Fruit fly (Drosophila melanogaster) whole organism, embryonic: Measurements from ENCODE around the gene scrt.

ENCODE experiments used
- Atf3 ChIP-seq: fragments of 200-800 bp; sonication (Bioruptor generic); optimal IDR thresholded peaks from 3 replicates; lab custom pipeline; 2016; ENCODE audit warnings: missing biosample characterization, missing genetic modification characterization
- Atf6 ChIP-seq: fragments of 200-800 bp; sonication (Bioruptor generic); IDR thresholded peaks from 2 replicates; pipeline ENCODE4 v1.3.6; 2022; ENCODE audit warnings: missing biosample characterization, missing genetic modification characterization
- Blimp-1 ChIP-seq: fragments of 200-800 bp; sonication (Bioruptor generic); optimal IDR thresholded peaks from 3 replicates; lab custom pipeline; 2018; ENCODE audit warnings: missing biosample characterization, missing genetic modification characterization, mild to moderate bottlenecking, moderate library complexity, missing genetic modification reagents
- CG10274 ChIP-seq: fragments of 200-800 bp; sonication (Bioruptor generic); optimal IDR thresholded peaks from 3 replicates; lab custom pipeline; 2017; ENCODE audit warnings: missing biosample characterization, mild to moderate bottlenecking, missing genetic modification characterization
- CG10979 ChIP-seq: fragments of 200-800 bp; sonication (Bioruptor generic); optimal IDR thresholded peaks from 2 replicates; lab custom pipeline; 2018; ENCODE audit warnings: missing biosample characterization, mild to moderate bottlenecking, missing genetic modification characterization, moderate library complexity
- CG11456 ChIP-seq: fragments of 200-800 bp; sonication (Bioruptor generic); IDR thresholded peaks from 3 replicates; pipeline ENCODE4 v1.3.6; 2022; ENCODE audit warnings: missing biosample characterization, missing genetic modification characterization
- CG12155 ChIP-seq: fragments of 200-800 bp; sonication (Bioruptor generic); optimal IDR thresholded peaks from 3 replicates; lab custom pipeline; 2016; ENCODE audit warnings: missing biosample characterization, missing genetic modification characterization
- CG12236 ChIP-seq: fragments of 200-800 bp; sonication (Bioruptor generic); optimal IDR thresholded peaks from 2 replicates; lab custom pipeline; 2016; ENCODE audit warnings: missing biosample characterization, missing genetic modification characterization
- CG14860 ChIP-seq: fragments of 200-800 bp; sonication (Bioruptor generic); IDR thresholded peaks from 3 replicates; pipeline ENCODE4 v1.3.6; 2022; ENCODE audit warnings: missing biosample characterization, missing genetic modification characterization; ENCODE audit not compliant: partially characterized antibody
- CG1529 ChIP-seq: fragments of 200-800 bp; sonication (Bioruptor generic); optimal IDR thresholded peaks from 3 replicates; lab custom pipeline; 2018; ENCODE audit warnings: missing biosample characterization, missing genetic modification characterization
- CG1603 ChIP-seq: fragments of 200-800 bp; sonication (Bioruptor generic); optimal IDR thresholded peaks from 2 replicates; lab custom pipeline; 2019; ENCODE audit warnings: missing biosample characterization, mild to moderate bottlenecking, missing genetic modification characterization, moderate library complexity
- CG17385 ChIP-seq: fragments of 200-800 bp; sonication (Bioruptor generic); optimal IDR thresholded peaks from 3 replicates; lab custom pipeline; 2018; ENCODE audit warnings: missing biosample characterization, mild to moderate bottlenecking, missing genetic modification characterization
- CG17912 ChIP-seq: fragments of 200-800 bp; sonication (Bioruptor generic); optimal IDR thresholded peaks from 2 replicates; lab custom pipeline; 2018; ENCODE audit warnings: missing biosample characterization, mild to moderate bottlenecking, missing genetic modification characterization
- CG18619 ChIP-seq: fragments of 200-800 bp; sonication (Bioruptor generic); optimal IDR thresholded peaks from 3 replicates; lab custom pipeline; 2017; ENCODE audit warnings: missing biosample characterization, mild to moderate bottlenecking, missing genetic modification characterization
- CG31441 ChIP-seq: fragments of 200-800 bp; sonication (Bioruptor generic); IDR thresholded peaks from 2 replicates; pipeline ENCODE4 v1.3.6; 2022; ENCODE audit warnings: missing biosample characterization, missing genetic modification characterization
- CG3847 ChIP-seq: fragments of 200-800 bp; sonication (Bioruptor generic); IDR thresholded peaks from 2 replicates; pipeline ENCODE4 v1.3.6; 2022; ENCODE audit warnings: missing biosample characterization, missing genetic modification characterization
- CG7839 ChIP-seq: fragments of 200-800 bp; sonication (Bioruptor generic); optimal IDR thresholded peaks from 3 replicates; lab custom pipeline; 2018; ENCODE audit warnings: missing biosample characterization, mild to moderate bottlenecking, missing genetic modification characterization, moderate library complexity
- CG9876 ChIP-seq: fragments of 200-800 bp; sonication (Bioruptor generic); optimal IDR thresholded peaks from 2 replicates; lab custom pipeline; 2016; ENCODE audit warnings: missing biosample characterization, missing genetic modification characterization
- E2f1 ChIP-seq: fragments of 200-800 bp; sonication (Bioruptor generic); IDR thresholded peaks from 2 replicates; pipeline ENCODE4 v1.3.6; 2022; ENCODE audit warnings: missing biosample characterization, missing genetic modification characterization
- Gsc ChIP-seq: fragments of 200-800 bp; sonication (Bioruptor generic); IDR thresholded peaks from 2 replicates; pipeline ENCODE4 v1.3.6; 2022; ENCODE audit warnings: missing biosample characterization, missing genetic modification characterization
- HLH3B ChIP-seq: fragments of 200-800 bp; sonication (Bioruptor generic); IDR thresholded peaks from 2 replicates; pipeline ENCODE4 v1.3.6; 2022; ENCODE audit warnings: missing biosample characterization, missing genetic modification characterization
- Hr78 ChIP-seq, 2 experiments: fragments of 200-800 bp in 1 of 2; fragments of >200 bp in 1 of 2; sonication (Bioruptor generic) in 1 of 2; optimal IDR thresholded peaks; 2 replicates each; lab custom pipeline; 2017 to 2019; ENCODE audit warnings: missing biosample characterization in 2 of 2, missing genetic modification characterization in 2 of 2, mild to moderate bottlenecking in 1 of 2, moderate library complexity in 1 of 2
- Kr ChIP-seq: fragments of 200-800 bp; sonication (Bioruptor generic); optimal IDR thresholded peaks from 2 replicates; lab custom pipeline; 2017; ENCODE audit warnings: missing biosample characterization, mild to moderate bottlenecking, missing genetic modification characterization
- MTF-1 ChIP-seq: fragments of 200-800 bp; sonication (Bioruptor generic); optimal IDR thresholded peaks from 2 replicates; lab custom pipeline; 2018; ENCODE audit warnings: missing biosample characterization, mild to moderate bottlenecking, missing genetic modification characterization, borderline replicate concordance
- Med ChIP-seq: fragments of 200-800 bp; sonication (Bioruptor generic); peaks from one replicate; lab custom pipeline; 2016; ENCODE audit warnings: missing biosample characterization, missing genetic modification characterization, mild to moderate bottlenecking, inconsistent platforms, moderate library complexity
- Myb ChIP-seq: fragments of 200-800 bp; sonication (Bioruptor generic); optimal IDR thresholded peaks from 2 replicates; lab custom pipeline; 2016; ENCODE audit warnings: missing biosample characterization, missing genetic modification characterization
- Nf-YB ChIP-seq: fragments of 200-800 bp; sonication (Bioruptor generic); optimal IDR thresholded peaks from 3 replicates; lab custom pipeline; 2019; ENCODE audit warnings: missing biosample characterization, mild to moderate bottlenecking, missing genetic modification characterization, moderate library complexity
- Oli ChIP-seq: fragments of 200-800 bp; sonication (Bioruptor generic); optimal IDR thresholded peaks from 2 replicates; lab custom pipeline; 2018; ENCODE audit warnings: missing biosample characterization, mild to moderate bottlenecking, missing genetic modification characterization, moderate library complexity
- Side ChIP-seq: fragments of 200-800 bp; sonication (Bioruptor generic); optimal IDR thresholded peaks from 2 replicates; lab custom pipeline; 2016; ENCODE audit warnings: missing biosample characterization, missing genetic modification characterization
- Sox102F ChIP-seq: fragments of 200-800 bp; sonication (Bioruptor generic); optimal IDR thresholded peaks from 2 replicates; lab custom pipeline; 2018; ENCODE audit warnings: missing biosample characterization, mild to moderate bottlenecking, missing genetic modification characterization, moderate library complexity
- Ssrp ChIP-seq: fragments of 200-800 bp; sonication (Bioruptor generic); optimal IDR thresholded peaks from 2 replicates; lab custom pipeline; 2018; ENCODE audit warnings: missing biosample characterization, mild to moderate bottlenecking, missing genetic modification characterization, moderate library complexity
- bbx ChIP-seq: fragments of 200-800 bp; sonication (Bioruptor generic); IDR thresholded peaks from 2 replicates; pipeline ENCODE4 v1.3.6; 2022; ENCODE audit warnings: missing biosample characterization, missing genetic modification characterization; ENCODE audit not compliant: partially characterized antibody
- chinmo ChIP-seq: fragments of 200-800 bp; sonication (Bioruptor generic); IDR thresholded peaks from 4 replicates; pipeline ENCODE4 v1.3.6; 2022; ENCODE audit warnings: missing biosample characterization, missing genetic modification characterization; ENCODE audit not compliant: partially characterized antibody
- corto ChIP-seq: fragments of 200-800 bp; sonication (Bioruptor generic); optimal IDR thresholded peaks from 2 replicates; lab custom pipeline; 2016; ENCODE audit warnings: missing biosample characterization, mild to moderate bottlenecking, missing genetic modification characterization, moderate library complexity
- danr ChIP-seq: fragments of 200-800 bp; sonication (Bioruptor generic); IDR thresholded peaks from 2 replicates; pipeline ENCODE4 v1.3.6; 2022; ENCODE audit warnings: missing biosample characterization, missing genetic modification characterization
- dimm ChIP-seq: fragments of 200-800 bp; sonication (Bioruptor generic); IDR thresholded peaks from 2 replicates; pipeline ENCODE4 v1.3.6; 2022; ENCODE audit warnings: missing biosample characterization, missing genetic modification characterization
- dmrt99B ChIP-seq: fragments of 200-800 bp; sonication (Bioruptor generic); optimal IDR thresholded peaks from 2 replicates; lab custom pipeline; 2018; ENCODE audit warnings: missing biosample characterization, mild to moderate bottlenecking, missing genetic modification characterization, moderate library complexity
- fd102C ChIP-seq: fragments of 200-800 bp; sonication (Bioruptor generic); optimal IDR thresholded peaks from 2 replicates; lab custom pipeline; 2018; ENCODE audit warnings: missing biosample characterization, mild to moderate bottlenecking, missing genetic modification characterization, moderate library complexity
- gt ChIP-seq: fragments of 200-800 bp; sonication (Bioruptor generic); IDR thresholded peaks from 2 replicates; pipeline ENCODE4 v1.3.6; 2022; ENCODE audit warnings: missing biosample characterization, missing genetic modification characterization
- ham ChIP-seq: fragments of 200-800 bp; sonication (Bioruptor generic); IDR thresholded peaks from 2 replicates; pipeline ENCODE4 v1.3.6; 2022; ENCODE audit warnings: missing biosample characterization, missing genetic modification characterization
- hbn ChIP-seq: fragments of 200-800 bp; sonication (Bioruptor generic); IDR thresholded peaks from 2 replicates; pipeline ENCODE4 v1.3.6; 2022; ENCODE audit warnings: missing biosample characterization, missing genetic modification characterization; ENCODE audit not compliant: partially characterized antibody
- kni ChIP-seq: fragments of 200-800 bp; sonication (Bioruptor generic); optimal IDR thresholded peaks from 3 replicates; lab custom pipeline; 2017; ENCODE audit warnings: mild to moderate bottlenecking, missing biosample characterization, missing genetic modification reagents, missing genetic modification characterization
- lmd ChIP-seq: fragments of 200-800 bp; sonication (Bioruptor generic); IDR thresholded peaks from 2 replicates; pipeline ENCODE4 v1.3.6; 2022; ENCODE audit warnings: missing biosample characterization, missing genetic modification characterization
- onecut ChIP-seq: fragments of 200-800 bp; sonication (Bioruptor generic); IDR thresholded peaks from 2 replicates; pipeline ENCODE4 v1.3.6; 2022; ENCODE audit warnings: missing biosample characterization, missing genetic modification characterization
- sna ChIP-seq: fragments of 200-800 bp; sonication (Bioruptor generic); IDR thresholded peaks from 2 replicates; pipeline ENCODE4 v1.3.6; 2022; ENCODE audit warnings: missing biosample characterization, missing genetic modification characterization; ENCODE audit not compliant: partially characterized antibody
- sob ChIP-seq: fragments of 200-800 bp; sonication (Bioruptor generic); IDR thresholded peaks from 2 replicates; pipeline ENCODE4 v1.3.6; 2022; ENCODE audit warnings: missing biosample characterization, missing genetic modification characterization
- stwl ChIP-seq: fragments of 200-800 bp; sonication (Bioruptor generic); optimal IDR thresholded peaks from 3 replicates; lab custom pipeline; 2018; ENCODE audit warnings: missing biosample characterization, mild to moderate bottlenecking, missing genetic modification characterization, moderate library complexity
- vfl ChIP-seq: fragments of 200-800 bp; sonication (Bioruptor generic); optimal IDR thresholded peaks from 2 replicates; lab custom pipeline; 2016; ENCODE audit warnings: missing biosample characterization, missing genetic modification characterization
- vvl ChIP-seq: fragments of 200-800 bp; sonication (Bioruptor generic); IDR thresholded peaks from 2 replicates; pipeline ENCODE4 v1.3.6; 2022; ENCODE audit warnings: missing biosample characterization, missing genetic modification characterization
- wek ChIP-seq: fragments of 200-800 bp; sonication (Bioruptor generic); optimal IDR thresholded peaks from 3 replicates; lab custom pipeline; 2018; ENCODE audit warnings: missing biosample characterization, mild to moderate bottlenecking, missing genetic modification characterization, moderate library complexity

scrt gene

DNA sequence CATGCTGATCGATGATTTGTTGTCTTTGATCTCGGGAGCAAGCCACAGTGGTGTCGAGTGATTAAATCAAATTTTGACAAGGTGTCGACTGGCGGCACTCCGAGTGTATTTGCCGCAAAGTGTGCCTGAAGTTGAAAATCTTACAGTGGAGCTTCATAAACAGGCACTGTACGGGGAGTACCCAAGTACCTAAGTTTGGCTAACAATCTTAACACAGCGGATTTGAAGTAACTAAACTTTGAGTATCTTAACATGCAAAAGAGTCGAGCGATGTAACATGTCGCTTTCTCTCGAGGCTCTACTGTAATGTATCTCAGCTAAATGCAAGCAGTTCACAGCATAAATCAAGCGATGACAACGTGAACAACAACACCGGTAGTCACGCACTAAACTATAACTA, 33.1 kb downstream of the scrt start (continued):
- TF ChIP-seq CG7839 (tag; lab: Kevin White, UChicago) = peak; percentile 70
- TF ChIP-seq CG1529 (GFP tag; lab: Kevin White, UChicago) = peak; percentile 57
- TF ChIP-seq Sox102F = peak; percentile 65
- TF ChIP-seq sna (GFP tag; lab: Robert Waterston, UW) = no peak
- TF ChIP-seq gt = peak; percentile 55; the same call in 1 of the 2 replicates
- no peak for TF ChIP-seq CG14860 (GFP tag; lab: Robert Waterston, UW)
- TF ChIP-seq CG12155 (GFP tag; lab: Kevin White, UChicago) = peak; percentile 34
- TF ChIP-seq dmrt99B (tag; lab: Kevin White, UChicago) = peak; percentile 58
- TF ChIP-seq Hr78 (GFP tag; optimal IDR thresholded peaks at IDR 0.05; lab: Kevin White, UChicago) = no peak
- peak; percentile 20 for TF ChIP-seq Nf-YB (GFP tag; lab: Kevin White, UChicago)
- no peak for TF ChIP-seq CG9876 (GFP tag; lab: Kevin White, UChicago)
- peak; percentile 39 for TF ChIP-seq CG12236 (GFP tag; lab: Kevin White, UChicago)
- TF ChIP-seq CG17385 (GFP tag; lab: Kevin White, UChicago) = peak; percentile 51
- TF ChIP-seq CG1603 (tag; lab: Kevin White, UChicago) = peak; percentile 91
- TF ChIP-seq CG31441 (GFP tag; lab: Robert Waterston, UW) = peak; percentile 60
- peak; percentile 68 for TF ChIP-seq Blimp-1
- peak; percentile 73 for TF ChIP-seq Ssrp (tag; lab: Kevin White, UChicago)
- peak; percentile 61; the same call in 1 of the 2 replicates for TF ChIP-seq Gsc (GFP tag; lab: Robert Waterston, UW)
- peak; percentile 37; the same call in 1 of the 2 replicates for TF ChIP-seq E2f1 (GFP tag; lab: Robert Waterston, UW)
- TF ChIP-seq fd102C (GFP tag; lab: Kevin White, UChicago) = no peak
- TF ChIP-seq wek (GFP tag; lab: Kevin White, UChicago) = no peak
- TF ChIP-seq CG10979 (tag; lab: Kevin White, UChicago) = peak; percentile 79
- TF ChIP-seq Med (GFP tag; lab: Kevin White, UChicago) = peak; percentile 90
- peak; percentile 39; the same call in 1 of the 2 replicates for TF ChIP-seq CG3847 (GFP tag; lab: Robert Waterston, UW)
- TF ChIP-seq danr = peak; percentile 56; the same call in 1 of the 2 replicates
- no peak for TF ChIP-seq CG10274 (GFP tag; lab: Kevin White, UChicago)
- TF ChIP-seq corto (GFP tag; lab: Kevin White, UChicago) = no peak
- no peak for TF ChIP-seq ham (GFP tag; lab: Robert Waterston, UW)
- TF ChIP-seq Oli (tag; lab: Kevin White, UChicago) = peak; percentile 65
- TF ChIP-seq Kr = no peak
- TF ChIP-seq CG17912 (GFP tag; lab: Kevin White, UChicago) = no peak
- TF ChIP-seq bbx (GFP tag; lab: Robert Waterston, UW) = no peak
- TF ChIP-seq kni (GFP tag; lab: Kevin White, UChicago) = no peak
- TF ChIP-seq sob (GFP tag; lab: Robert Waterston, UW) = peak; percentile 33; the same call in 1 of the 2 replicates
- peak; percentile 67 for TF ChIP-seq HLH3B
- TF ChIP-seq Atf3 (GFP tag; lab: Kevin White, UChicago) = peak; percentile 66
- peak; percentile 35 for TF ChIP-seq CG18619 (GFP tag; lab: Kevin White, UChicago)
- no peak for TF ChIP-seq Myb
- peak; percentile 44; the same call in 1 of the 2 replicates for TF ChIP-seq onecut
- no peak for TF ChIP-seq vfl (GFP tag; lab: Kevin White, UChicago)
- peak; percentile 15 for TF ChIP-seq stwl
- TF ChIP-seq hbn (GFP tag; lab: Robert Waterston, UW) = no peak
- TF ChIP-seq dimm (GFP tag; lab: Robert Waterston, UW) = no peak
- TF ChIP-seq CG11456 = peak; percentile 70; the same call in 2 of the 3 replicates
- TF ChIP-seq MTF-1 (GFP tag; lab: Kevin White, UChicago) = peak; percentile 63
- peak; percentile 71 for TF ChIP-seq lmd (GFP tag; lab: Robert Waterston, UW)
- no peak for TF ChIP-seq chinmo
- TF ChIP-seq Atf6 (GFP tag; lab: Robert Waterston, UW) = no peak
- peak; percentile 81 for TF ChIP-seq vvl (GFP tag; lab: Robert Waterston, UW)
- TF ChIP-seq Side (GFP tag; lab: Kevin White, UChicago) = peak; percentile 45
